Worm (Caenorhabditis elegans): ENCODE data around the gene dmsr-11.

- TF ChIP-seq efl-1 (GFP tag; optimal IDR thresholded peaks at IDR 0.05) (no peak), snpc-1.3 (tag; optimal IDR thresholded peaks at IDR 0.05; ENCODE audit: insufficient read depth) (no peak), nhr-80 (tag; optimal IDR thresholded peaks at IDR 0.05) (no peak), ets-4 (GFP tag; optimal IDR thresholded peaks at IDR 0.05) (no peak), hlh-12 (tag; optimal IDR thresholded peaks at IDR 0.05) (no peak)
Observed at ce11 chrV:6775708-6776107, 28.2 kb downstream of the dmsr-11 start, which contains the start of gene srh-28.

All from whole organism, young adult.